Worm (Caenorhabditis elegans): ENCODE data around the gene cyk-3.

DNA sequence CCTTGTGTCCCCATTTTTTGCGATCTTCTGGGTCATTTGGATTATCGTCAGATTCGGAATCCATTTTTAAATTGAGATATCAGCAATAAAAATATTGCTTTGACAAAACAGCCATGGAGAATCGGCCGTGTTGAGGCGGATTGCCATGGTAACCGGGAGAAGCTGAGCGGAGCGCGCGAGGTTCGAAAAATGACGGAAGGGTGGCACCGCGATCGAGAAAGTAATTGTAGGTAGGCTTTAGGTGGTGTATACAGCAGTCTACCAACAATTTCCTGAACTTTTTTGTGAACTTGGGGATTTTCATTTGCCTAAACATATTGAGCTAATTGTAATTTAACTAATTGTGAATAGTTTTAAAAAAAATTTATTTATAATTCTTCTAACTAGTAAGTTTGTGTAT lies 19.4 kb downstream of the cyk-3 start, which contains the start of gene ift-139:
- no peak for TF ChIP-seq hlh-1 (tag; optimal IDR thresholded peaks at IDR 0.05)
- no peak for TF ChIP-seq snpc-4 (tag; optimal IDR thresholded peaks at IDR 0.05)
- no peak for TF ChIP-seq ztf-11 (tag; optimal IDR thresholded peaks at IDR 0.05)
- TF ChIP-seq drap-1 (GFP tag; optimal IDR thresholded peaks at IDR 0.05) = no peak
- TF ChIP-seq mep-1 (tag; optimal IDR thresholded peaks at IDR 0.05) = no peak
- no peak for TF ChIP-seq elt-1 (tag; optimal IDR thresholded peaks at IDR 0.05; ENCODE audit: borderline replicate concordance, insufficient read depth)
- no peak for TF ChIP-seq pha-4 (tag; optimal IDR thresholded peaks at IDR 0.05)
- no peak for TF ChIP-seq ceh-83 (GFP tag; optimal IDR thresholded peaks at IDR 0.05)
- no peak for TF ChIP-seq ces-1 (GFP tag; optimal IDR thresholded peaks at IDR 0.05)
